Worm (Caenorhabditis elegans) whole organism, L3 larva: ENCODE measurements around the gene clec-45.

ENCODE experiments used
- R02D3.7 ChIP-seq: fragments of 150-350 bp; optimal IDR thresholded peaks from 2 replicates; lab custom pipeline; 2014; ENCODE audit warnings: missing biosample characterization, missing genetic modification characterization
- ceh-16 ChIP-seq: sonication (generic microtip); optimal IDR thresholded peaks from 2 replicates; lab custom pipeline; 2017; ENCODE audit warnings: missing biosample characterization, missing genetic modification characterization
- ceh-28 ChIP-seq: fragments of 150-350 bp; optimal IDR thresholded peaks from 2 replicates; lab custom pipeline; 2014; ENCODE audit warnings: missing biosample characterization, missing genetic modification reagents, missing genetic modification characterization
- daf-12 ChIP-seq: fragments of 150-350 bp; optimal IDR thresholded peaks from 2 replicates; lab custom pipeline; 2014; ENCODE audit warnings: missing biosample characterization, missing genetic modification reagents, missing genetic modification characterization
- egl-5 ChIP-seq: fragments of 150-350 bp; optimal IDR thresholded peaks from 2 replicates; lab custom pipeline; 2017; ENCODE audit warnings: missing biosample characterization, missing genetic modification reagents, missing genetic modification characterization, inconsistent platforms
- elt-1 ChIP-seq: fragments of 150-350 bp; optimal IDR thresholded peaks from 2 replicates; lab custom pipeline; 2014; ENCODE audit warnings: missing biosample characterization, missing genetic modification characterization
- elt-2 ChIP-seq: sonication (generic microtip); optimal IDR thresholded peaks from 2 replicates; lab custom pipeline; 2016; ENCODE audit warnings: missing genetic modification reagents, mild to moderate bottlenecking, missing genetic modification characterization, missing compliant biosample characterization
- elt-3 ChIP-seq, 3 experiments: fragments of 150-350 bp in 1 of 3; sonication (generic microtip) in 2 of 3; optimal IDR thresholded peaks; 2 replicates in 2 of 3; 4 replicates in 1 of 3; lab custom pipeline; 2014 to 2017; ENCODE audit warnings: missing biosample characterization in 3 of 3, missing genetic modification characterization in 3 of 3
- fkh-10 ChIP-seq: sonication (generic microtip); optimal IDR thresholded peaks from 2 replicates; lab custom pipeline; 2017; ENCODE audit warnings: missing biosample characterization, missing genetic modification reagents, missing genetic modification characterization
- mdl-1 ChIP-seq: fragments of 150-350 bp; optimal IDR thresholded peaks from 2 replicates; lab custom pipeline; 2014; ENCODE audit warnings: missing biosample characterization, missing genetic modification characterization
- nfya-1 ChIP-seq: sonication (generic microtip); optimal IDR thresholded peaks from 2 replicates; lab custom pipeline; 2017; ENCODE audit warnings: missing genetic modification characterization, mild to moderate bottlenecking, missing compliant biosample characterization, antibody characterized with exemption, moderate library complexity; ENCODE audit not compliant: insufficient read depth
- nhr-12 ChIP-seq: fragments of 150-350 bp; optimal IDR thresholded peaks from 2 replicates; lab custom pipeline; 2014; ENCODE audit warnings: missing biosample characterization, missing genetic modification characterization
- nhr-23 ChIP-seq: fragments of 150-350 bp; optimal IDR thresholded peaks from 2 replicates; lab custom pipeline; 2014; ENCODE audit warnings: missing biosample characterization, missing genetic modification reagents, missing genetic modification characterization
- nhr-237 ChIP-seq: fragments of 150-350 bp; optimal IDR thresholded peaks from 2 replicates; lab custom pipeline; 2014; ENCODE audit warnings: missing biosample characterization, missing genetic modification characterization
- nhr-25 ChIP-seq: sonication (generic microtip); optimal IDR thresholded peaks from 2 replicates; lab custom pipeline; 2017; ENCODE audit warnings: missing biosample characterization, missing genetic modification characterization
- nhr-43 ChIP-seq: sonication (generic microtip); optimal IDR thresholded peaks from 2 replicates; lab custom pipeline; 2016; ENCODE audit warnings: mild to moderate bottlenecking, missing genetic modification characterization, missing compliant biosample characterization; ENCODE audit not compliant: poor library complexity, severe bottlenecking
- pqm-1 ChIP-seq: fragments of 150-350 bp; optimal IDR thresholded peaks from 2 replicates; lab custom pipeline; 2017; ENCODE audit warnings: missing biosample characterization, missing genetic modification characterization, inconsistent platforms
- snpc-4 ChIP-seq: fragments of 150-350 bp; optimal IDR thresholded peaks from 2 replicates; lab custom pipeline; 2014; ENCODE audit warnings: missing biosample characterization, missing genetic modification characterization
- tbx-2 ChIP-seq: sonication (generic microtip); optimal IDR thresholded peaks from 2 replicates; lab custom pipeline; 2016; ENCODE audit warnings: mild to moderate bottlenecking, missing genetic modification characterization, missing compliant biosample characterization
- unc-39 ChIP-seq: sonication (generic microtip); optimal IDR thresholded peaks from 4 replicates; lab custom pipeline; 2017; ENCODE audit warnings: missing biosample characterization, missing genetic modification characterization
- unc-62 ChIP-seq: fragments of 150-350 bp; sonication (generic microtip); optimal IDR thresholded peaks from 4 replicates; lab custom pipeline; 2014; ENCODE audit warnings: missing biosample characterization, missing genetic modification reagents, missing genetic modification characterization
- ztf-11 ChIP-seq: fragments of 150-350 bp; optimal IDR thresholded peaks from 2 replicates; lab custom pipeline; 2014; ENCODE audit warnings: missing biosample characterization, missing genetic modification characterization

The clec-45 gene

DNA sequence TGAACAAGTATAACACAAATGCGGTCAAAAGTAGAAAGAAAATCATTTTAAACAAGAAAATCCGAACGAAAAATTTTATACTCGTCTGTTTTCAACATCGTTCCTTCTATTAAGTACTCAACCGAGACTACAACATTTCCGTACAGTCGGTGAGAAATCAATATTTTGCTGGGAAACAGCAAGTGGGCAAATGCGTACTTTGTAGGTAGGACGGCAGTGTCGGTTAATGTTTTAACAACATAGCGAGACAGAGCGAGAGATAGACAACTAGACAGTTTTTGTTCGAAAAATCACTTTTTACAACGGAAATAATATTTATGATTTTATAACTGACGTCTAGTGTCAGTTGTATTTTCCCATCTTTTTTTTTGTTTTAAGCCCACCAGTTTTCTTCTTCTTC lies 43.5 kb downstream of the clec-45 start, which contains the start of gene cyp-33A1:
cyp-33A1 (minus strand) TSS at position 72 of the 400 bp plus-strand sequence.
- TF ChIP-seq nhr-237 (tag; lab: Kevin White, UChicago) (no peak), nhr-23 (tag; lab: Kevin White, UChicago) (peak; percentile 36), pqm-1 (tag; lab: Kevin White, UChicago) (peak; percentile 74), ceh-16 (tag; lab: Kevin White, UChicago) (no peak), elt-1 (tag; lab: Kevin White, UChicago) (no peak), R02D3.7 (no peak), ztf-11 (tag; lab: Kevin White, UChicago) (no peak), unc-62 (GFP tag; lab: Kevin White, UChicago) (no peak), ceh-28 (tag; lab: Kevin White, UChicago) (peak; percentile 65), elt-2 (tag; lab: Kevin White, UChicago) (peak; percentile 32), egl-5 (tag; lab: Kevin White, UChicago) (peak; percentile 29), nhr-25 (tag; lab: Kevin White, UChicago) (peak; percentile 25), fkh-10 (no peak)

DNA sequence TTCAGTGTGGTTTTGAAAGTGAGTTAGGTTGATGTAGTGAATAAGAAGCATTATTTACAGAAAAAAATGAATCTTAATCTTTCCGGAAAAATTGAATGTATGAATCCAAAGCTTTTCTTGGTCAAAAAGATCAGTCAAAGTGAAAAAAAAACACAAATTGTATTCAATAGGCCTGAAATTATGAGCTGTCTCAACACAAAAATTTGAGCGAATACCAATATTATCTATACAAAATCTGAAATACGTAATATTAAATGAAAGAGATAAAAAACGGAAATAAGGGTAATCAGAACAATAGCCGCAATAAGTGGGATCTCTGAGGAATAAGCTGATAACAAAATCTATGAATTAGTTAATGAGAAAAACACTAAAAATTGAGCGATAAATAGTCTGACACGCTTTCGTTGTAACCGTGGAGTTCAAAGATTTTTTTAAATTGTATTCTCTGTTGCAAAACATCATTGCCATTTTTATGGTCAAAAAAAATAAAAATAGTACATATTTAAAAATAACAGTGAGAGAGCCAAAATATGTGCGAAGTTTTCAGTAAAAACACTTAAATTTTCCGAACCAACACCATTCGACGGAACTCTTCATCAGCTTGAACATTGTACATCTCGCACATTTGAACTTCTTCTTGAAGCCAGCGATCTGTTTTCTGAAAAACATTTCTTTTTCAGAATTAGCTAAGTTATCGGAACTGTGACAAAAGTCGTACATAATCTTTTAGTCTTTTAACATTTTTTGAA lies 46.2 kb downstream of the clec-45 start, which contains the start of gene sre-11:
sre-11 (minus strand) TSS at position 51 of the 749 bp plus-strand sequence.
- TF ChIP-seq mdl-1 (tag; lab: Kevin White, UChicago) (no peak), nhr-43 (tag; lab: Kevin White, UChicago) (no peak), snpc-4 (tag; lab: Kevin White, UChicago) (no peak), ceh-28 (tag; lab: Kevin White, UChicago) (no peak), nhr-12 (no peak), unc-39 (tag; lab: Kevin White, UChicago) (no peak)

DNA sequence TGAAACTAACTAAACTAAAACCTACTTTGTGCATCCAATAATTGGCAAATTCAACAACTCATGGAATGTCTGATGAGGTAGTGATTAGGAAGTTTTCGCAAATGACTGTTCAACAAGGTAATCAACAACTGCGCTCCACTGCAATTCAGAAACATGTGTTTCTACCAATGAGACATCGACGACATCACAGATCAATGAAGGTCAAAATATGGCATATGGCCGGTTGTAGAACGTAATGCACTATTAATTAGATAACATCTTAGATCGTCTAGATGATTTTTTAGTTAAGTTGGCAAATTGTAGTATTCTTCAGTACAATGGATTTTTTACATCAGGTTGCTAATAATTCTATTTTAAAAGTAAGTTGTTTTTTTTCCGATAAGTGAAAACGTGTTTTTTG lies 48.3 kb downstream of the clec-45 start, which contains the start of the genes nhr-94 and nhr-152:
nhr-94 (minus strand) TSS at position 147 of the 400 bp plus-strand sequence.
nhr-152 (plus strand) TSS at position 162 of the 400 bp plus-strand sequence.
- TF ChIP-seq nhr-25 (tag; lab: Kevin White, UChicago): peak; percentile 80
- TF ChIP-seq elt-3 (tag; optimal IDR thresholded peaks at IDR 0.05; lab: Kevin White, UChicago): no peak
- no peak for TF ChIP-seq unc-62 (GFP tag; lab: Kevin White, UChicago)
- no peak for TF ChIP-seq daf-12
- TF ChIP-seq elt-1 (tag; lab: Kevin White, UChicago): peak; percentile 97
- TF ChIP-seq tbx-2 (tag; lab: Kevin White, UChicago): no peak
- peak; percentile 46 for TF ChIP-seq nfya-1 (tag; lab: Kevin White, UChicago)
